Fruit fly (Drosophila melanogaster) whole organism, wandering third instar larva: Measurements from ENCODE around the gene Osi7.

ENCODE experiments used
- CG32264 ChIP-seq: fragments of 200-800 bp; sonication (Bioruptor generic); optimal IDR thresholded peaks from 2 replicates; lab custom pipeline; 2016; ENCODE audit warnings: missing biosample characterization, missing genetic modification characterization
- CrebA ChIP-seq: fragments of 200-800 bp; sonication (Bioruptor generic); optimal IDR thresholded peaks from 2 replicates; lab custom pipeline; 2016; ENCODE audit warnings: missing biosample characterization, mild to moderate bottlenecking, missing genetic modification characterization, borderline replicate concordance
- Dfd ChIP-seq: fragments of >200 bp; optimal IDR thresholded peaks from 2 replicates; lab custom pipeline; 2017; ENCODE audit warnings: missing biosample characterization, missing genetic modification characterization
- GATAd ChIP-seq: sonication (Bioruptor generic); optimal IDR thresholded peaks from 2 replicates; lab custom pipeline; 2016; ENCODE audit warnings: missing biosample characterization, missing genetic modification characterization
- HLH106 ChIP-seq: fragments of 200-800 bp; optimal IDR thresholded peaks from 3 replicates; lab custom pipeline; 2019; ENCODE audit warnings: missing biosample characterization, mild to moderate bottlenecking, missing genetic modification characterization, moderate library complexity
- Hr78 ChIP-seq: fragments of >200 bp; optimal IDR thresholded peaks from 2 replicates; lab custom pipeline; 2017; ENCODE audit warnings: missing biosample characterization, missing genetic modification characterization
- Jra ChIP-seq: sonication (Bioruptor generic); optimal IDR thresholded peaks from 2 replicates; lab custom pipeline; 2016; ENCODE audit warnings: missing biosample characterization, missing genetic modification characterization
- Mio ChIP-seq: sonication (Bioruptor generic); optimal IDR thresholded peaks from 2 replicates; lab custom pipeline; 2016; ENCODE audit warnings: missing biosample characterization, missing genetic modification characterization
- Myc ChIP-seq: fragments of >200 bp; optimal IDR thresholded peaks from 2 replicates; lab custom pipeline; 2017
- OdsH ChIP-seq: fragments of 200-800 bp; sonication (Bioruptor generic); optimal IDR thresholded peaks from 2 replicates; lab custom pipeline; 2016; ENCODE audit warnings: missing biosample characterization, mild to moderate bottlenecking, missing genetic modification characterization
- Rel ChIP-seq, 2 experiments: fragments of 200-800 bp; sonication (Bioruptor generic) in 1 of 2; optimal IDR thresholded peaks; 2 replicates in 1 of 2; 3 replicates in 1 of 2; lab custom pipeline; 2016 to 2019; ENCODE audit warnings: mild to moderate bottlenecking in 2 of 2, missing biosample characterization in 2 of 2, missing genetic modification characterization in 2 of 2, moderate library complexity in 1 of 2
- Sp1 ChIP-seq: fragments of 200-800 bp; sonication (Bioruptor generic); optimal IDR thresholded peaks from 3 replicates; lab custom pipeline; 2019; ENCODE audit warnings: missing biosample characterization, mild to moderate bottlenecking, missing genetic modification characterization, moderate library complexity
- Vsx2 ChIP-seq: fragments of 200-300, 225-300 bp; sonication (Bioruptor generic); optimal IDR thresholded peaks from 2 replicates; lab custom pipeline; 2018; ENCODE audit warnings: missing biosample characterization, missing genetic modification characterization; ENCODE audit not compliant: partially characterized antibody
- brk ChIP-seq: fragments of 200-800 bp; sonication (Bioruptor generic); optimal IDR thresholded peaks from 2 replicates; lab custom pipeline; 2016; ENCODE audit warnings: missing biosample characterization, mild to moderate bottlenecking, missing genetic modification characterization
- dmrt93B ChIP-seq: fragments of 200-800 bp; sonication (Bioruptor generic); optimal IDR thresholded peaks from 2 replicates; lab custom pipeline; 2018; ENCODE audit warnings: missing biosample characterization, mild to moderate bottlenecking, missing genetic modification characterization
- dsf ChIP-seq: sonication (Bioruptor generic); optimal IDR thresholded peaks from 2 replicates; lab custom pipeline; 2016; ENCODE audit warnings: missing biosample characterization, missing genetic modification characterization, borderline replicate concordance
- ey ChIP-seq: fragments of 200-800 bp; sonication (Bioruptor generic); optimal IDR thresholded peaks from 2 replicates; lab custom pipeline; 2016; ENCODE audit warnings: missing biosample characterization, missing genetic modification characterization
- foxo ChIP-seq, 2 experiments: fragments of 200-800 bp; sonication (Bioruptor generic); optimal IDR thresholded peaks; 2 replicates in 1 of 2; 3 replicates in 1 of 2; lab custom pipeline; 2016 to 2017; ENCODE audit warnings: missing biosample characterization in 2 of 2, missing genetic modification characterization in 2 of 2
- fru ChIP-seq: fragments of 200-800 bp; sonication (Bioruptor generic); optimal IDR thresholded peaks from 3 replicates; lab custom pipeline; 2016; ENCODE audit warnings: missing biosample characterization, mild to moderate bottlenecking, missing genetic modification characterization
- h ChIP-seq: fragments of 200-800 bp; sonication (Bioruptor generic); optimal IDR thresholded peaks from 3 replicates; lab custom pipeline; 2016; ENCODE audit warnings: missing biosample characterization, mild to moderate bottlenecking, missing genetic modification characterization
- jim ChIP-seq: fragments of 175-275, 200-325 bp; sonication (Bioruptor generic); optimal IDR thresholded peaks from 2 replicates; lab custom pipeline; 2016; ENCODE audit warnings: missing biosample characterization, mild to moderate bottlenecking, missing genetic modification characterization
- pan ChIP-seq: fragments of >200 bp; optimal IDR thresholded peaks from 2 replicates; lab custom pipeline; 2017
- rgr ChIP-seq: fragments of 200-800 bp; sonication (Bioruptor generic); optimal IDR thresholded peaks from 3 replicates; lab custom pipeline; 2016; ENCODE audit warnings: missing biosample characterization, mild to moderate bottlenecking, missing genetic modification characterization
- sage ChIP-seq: fragments of 200-800 bp; sonication (Bioruptor generic); optimal IDR thresholded peaks from 2 replicates; lab custom pipeline; 2016; ENCODE audit warnings: missing biosample characterization, mild to moderate bottlenecking, missing genetic modification characterization
- sv ChIP-seq: fragments of 200-800 bp; sonication (Bioruptor generic); optimal IDR thresholded peaks from 3 replicates; lab custom pipeline; 2016; ENCODE audit warnings: missing biosample characterization, missing genetic modification characterization
- tai ChIP-seq: sonication (Bioruptor generic); optimal IDR thresholded peaks from 2 replicates; lab custom pipeline; 2016; ENCODE audit warnings: missing biosample characterization, missing genetic modification characterization
- usp ChIP-seq: fragments of >200 bp; optimal IDR thresholded peaks from 2 replicates; lab custom pipeline; 2017; ENCODE audit warnings: missing biosample characterization, missing genetic modification characterization
- woc ChIP-seq: sonication (Bioruptor generic); optimal IDR thresholded peaks from 2 replicates; lab custom pipeline; 2016; ENCODE audit warnings: missing biosample characterization, mild to moderate bottlenecking, missing genetic modification characterization

Gene Osi7

DNA sequence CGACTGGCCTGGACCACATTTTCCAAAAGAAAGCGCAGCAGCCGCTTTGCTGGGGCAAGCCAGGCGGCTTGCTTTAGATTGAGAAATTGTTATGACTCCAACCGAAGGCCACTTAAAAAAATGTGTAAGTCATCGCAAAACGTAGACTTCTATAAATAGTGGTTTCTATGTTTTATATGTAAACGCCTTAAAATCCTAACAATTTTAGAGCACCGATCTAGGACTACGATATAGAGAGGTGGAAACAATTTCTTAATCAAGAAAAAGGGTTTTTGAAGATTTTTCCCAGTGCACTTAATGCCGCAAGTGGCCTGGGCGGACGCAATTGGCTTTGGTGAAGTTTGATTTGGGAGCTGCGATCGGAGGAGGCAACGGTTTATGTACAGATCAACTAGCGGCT, 34.6 kb upstream of the Osi7 start:
- TF ChIP-seq foxo (GFP tag; optimal IDR thresholded peaks at IDR 0.05; lab: Kevin White, UChicago) (no peak), rgr (GFP tag; lab: Kevin White, UChicago) (no peak)

DNA sequence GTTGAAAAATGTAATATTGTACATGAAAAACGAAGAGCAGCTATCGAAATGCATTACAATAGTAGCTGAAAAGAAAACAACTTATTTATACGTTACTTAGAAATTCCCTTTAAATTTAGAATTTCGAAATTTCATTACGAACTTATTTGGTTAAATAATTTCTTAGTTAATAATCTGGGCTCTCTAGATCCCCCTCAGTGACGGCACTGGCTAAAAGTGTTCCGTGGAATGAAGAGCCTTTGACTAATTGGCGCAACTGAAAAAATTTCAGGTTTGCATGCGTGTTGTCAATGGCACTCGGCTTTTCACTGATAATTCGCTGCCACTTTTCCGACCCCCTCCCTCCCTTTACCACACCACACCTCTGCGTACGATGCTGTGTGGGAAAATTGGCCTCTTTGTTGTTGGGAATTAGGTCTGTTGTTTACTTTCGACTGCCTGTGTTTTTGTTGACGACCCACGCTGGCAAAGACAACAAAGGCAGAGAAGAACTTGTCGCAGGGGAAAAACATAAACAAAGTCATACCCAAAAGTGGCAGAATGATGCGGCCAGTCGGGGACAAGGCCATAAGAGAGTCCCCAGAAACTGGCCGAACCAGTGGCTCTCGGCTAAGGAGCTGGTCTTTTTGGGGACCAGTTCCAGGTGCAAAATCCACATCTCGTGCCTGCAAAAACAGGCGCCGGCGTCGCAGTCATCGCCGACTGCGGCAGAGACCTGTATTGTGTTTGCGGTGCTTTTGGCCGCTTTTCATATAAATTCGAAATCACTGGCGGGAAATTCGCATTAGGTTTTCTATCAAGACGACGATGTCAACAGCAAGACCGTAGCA, 33.5 kb upstream of the Osi7 start, which contains the start of gene Osi3:
Gene Osi3, plus strand, starts transcription at position 780 of the 830 bp plus-strand sequence.
- TF ChIP-seq CG32264 (GFP tag; lab: Kevin White, UChicago) (no peak), dmrt93B (no peak), woc (GFP tag; lab: Kevin White, UChicago) (no peak), fru (no peak), Hr78 (GFP tag; lab: Kevin White, UChicago) (no peak), tai (GFP tag; lab: Kevin White, UChicago) (no peak), sage (GFP tag; lab: Kevin White, UChicago) (no peak), Rel (GFP tag; optimal IDR thresholded peaks at IDR 0.05; lab: Kevin White, UChicago) (no peak), Rel (tag; optimal IDR thresholded peaks at IDR 0.05; lab: Kevin White, UChicago) (no peak), brk (GFP tag; lab: Kevin White, UChicago) (no peak), h (GFP tag; lab: Kevin White, UChicago) (no peak), rgr (GFP tag; lab: Kevin White, UChicago) (no peak), OdsH (no peak), Dfd (GFP tag; lab: Kevin White, UChicago) (no peak), pan (lab: Kevin White, UChicago) (no peak), Mio (GFP tag; lab: Kevin White, UChicago) (no peak), CrebA (GFP tag; lab: Kevin White, UChicago) (no peak)

DNA sequence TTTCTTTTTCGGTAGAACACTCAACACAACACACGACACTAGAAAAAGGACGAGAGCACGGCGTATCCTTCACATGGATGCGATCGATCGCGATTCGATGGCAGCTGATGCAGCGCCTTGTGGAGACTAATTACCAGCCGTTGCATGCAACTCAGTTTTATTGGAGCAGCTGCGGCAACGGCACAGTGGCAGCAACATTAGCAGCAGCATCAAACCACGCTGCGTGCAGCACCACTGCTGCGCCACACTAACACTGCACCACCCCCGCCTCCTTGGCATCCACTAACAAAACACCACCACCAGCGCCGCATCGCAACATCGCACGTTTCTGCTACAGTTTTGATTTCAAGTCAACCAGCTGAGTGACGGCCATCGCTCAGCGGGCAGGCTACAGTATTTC, 27.1 kb upstream of the Osi7 start, which contains the start of gene Osi4:
Gene Osi4, minus strand, starts transcription at position 101 of the 400 bp plus-strand sequence.
- TF ChIP-seq fru, result no peak
- no peak for TF ChIP-seq Hr78 (GFP tag; lab: Kevin White, UChicago)
- TF ChIP-seq CG32264 (GFP tag; lab: Kevin White, UChicago), result no peak
- no peak for TF ChIP-seq woc (GFP tag; lab: Kevin White, UChicago)
- TF ChIP-seq jim (GFP tag; lab: Kevin White, UChicago), result no peak
- no peak for TF ChIP-seq foxo (GFP tag; optimal IDR thresholded peaks at IDR 0.05; lab: Kevin White, UChicago)
- no peak for TF ChIP-seq Myc (lab: Kevin White, UChicago)
- TF ChIP-seq ey, result no peak
- TF ChIP-seq pan (lab: Kevin White, UChicago), result no peak
- TF ChIP-seq sv (GFP tag; lab: Kevin White, UChicago), result no peak
- TF ChIP-seq CrebA (GFP tag; lab: Kevin White, UChicago), result no peak
- TF ChIP-seq Mio (GFP tag; lab: Kevin White, UChicago), result no peak
- TF ChIP-seq dsf (GFP tag; lab: Kevin White, UChicago), result no peak
- no peak for TF ChIP-seq Dfd (GFP tag; lab: Kevin White, UChicago)
- no peak for TF ChIP-seq dmrt93B
- no peak for TF ChIP-seq HLH106
- TF ChIP-seq Rel (GFP tag; optimal IDR thresholded peaks at IDR 0.05; lab: Kevin White, UChicago), result no peak
- no peak for TF ChIP-seq Rel (tag; optimal IDR thresholded peaks at IDR 0.05; lab: Kevin White, UChicago)
- TF ChIP-seq Jra (GFP tag; lab: Kevin White, UChicago), result no peak
- TF ChIP-seq tai (GFP tag; lab: Kevin White, UChicago), result no peak

DNA sequence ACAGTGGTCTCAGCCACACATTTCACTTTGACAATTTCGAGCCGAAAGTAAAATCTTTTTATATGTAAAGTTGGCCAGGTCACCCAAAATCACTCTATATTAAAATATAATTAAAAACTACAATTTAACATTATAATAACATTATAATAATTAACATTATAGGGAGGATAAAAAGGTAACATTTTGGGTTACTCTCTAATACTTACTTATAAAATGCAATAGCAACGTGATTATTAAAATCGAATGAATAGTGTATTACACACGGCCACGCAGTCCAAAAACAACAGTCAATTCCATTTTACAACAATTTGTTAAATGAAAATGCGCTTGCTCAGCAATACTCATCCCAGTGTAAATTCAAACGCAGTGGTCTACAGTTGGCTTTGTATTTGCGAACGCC, 26.7 kb upstream of the Osi7 start:
- TF ChIP-seq dmrt93B, result no peak
- no peak for TF ChIP-seq Hr78 (GFP tag; lab: Kevin White, UChicago)
- TF ChIP-seq Vsx2, result no peak

DNA sequence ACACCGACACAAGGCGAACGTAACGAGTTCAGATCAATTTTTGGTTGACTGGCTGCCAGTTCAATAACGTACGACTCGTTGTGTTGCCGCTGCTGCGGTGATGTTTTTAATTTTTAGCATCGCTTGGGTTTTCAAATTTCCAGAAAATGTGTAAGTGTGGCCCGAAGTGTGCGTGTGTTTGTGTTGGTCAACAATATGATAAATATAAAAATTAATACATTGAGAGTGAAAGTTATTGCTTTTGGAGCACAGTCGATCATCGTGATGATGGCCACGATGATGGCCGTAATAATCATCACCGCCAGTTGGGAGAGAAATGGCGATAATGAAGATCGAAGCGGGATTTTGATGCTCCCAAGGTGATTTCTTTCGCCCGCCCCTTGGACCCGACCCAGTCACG, 22.6 kb upstream of the Osi7 start:
- TF ChIP-seq GATAd (no peak), OdsH (no peak), fru (no peak), dsf (GFP tag; lab: Kevin White, UChicago) (no peak), sage (GFP tag; lab: Kevin White, UChicago) (no peak), Dfd (GFP tag; lab: Kevin White, UChicago) (no peak), Sp1 (no peak), ey (no peak), HLH106 (no peak), Jra (GFP tag; lab: Kevin White, UChicago) (no peak), jim (GFP tag; lab: Kevin White, UChicago) (no peak), usp (GFP tag; lab: Kevin White, UChicago) (no peak)
